Worm (Caenorhabditis elegans) whole organism, L2 larva: ENCODE results near the gene srtx-1.

Experiments
- C34F6.9 ChIP-seq: fragments of 150-350 bp; optimal IDR thresholded peaks from 2 replicates; lab custom pipeline; 2014; ENCODE audit warnings: missing biosample characterization, missing genetic modification characterization
- F13H6.1 ChIP-seq: sonication (generic microtip); optimal IDR thresholded peaks from 2 replicates; lab custom pipeline; 2016; ENCODE audit warnings: missing genetic modification characterization, missing compliant biosample characterization
- R02D3.7 ChIP-seq: fragments of 150-350 bp; optimal IDR thresholded peaks from 2 replicates; lab custom pipeline; 2014; ENCODE audit warnings: missing biosample characterization, missing genetic modification characterization
- Y55F3AM.14 ChIP-seq: fragments of 200-800 bp; sonication (Bioruptor generic); optimal IDR thresholded peaks from 2 replicates; lab custom pipeline; 2018; ENCODE audit warnings: mild to moderate bottlenecking, missing genetic modification characterization, missing compliant biosample characterization
- ZK546.5 ChIP-seq: sonication (generic microtip); optimal IDR thresholded peaks from 2 replicates; lab custom pipeline; 2017; ENCODE audit warnings: missing biosample characterization, missing genetic modification characterization
- aly-2 ChIP-seq: fragments of 150-350 bp; optimal IDR thresholded peaks from 2 replicates; lab custom pipeline; 2014; ENCODE audit warnings: missing biosample characterization, missing genetic modification characterization
- ama-1 ChIP-seq: fragments of 150-350 bp; optimal IDR thresholded peaks from 2 replicates; lab custom pipeline; 2018; ENCODE audit warnings: inconsistent platforms
- blmp-1 ChIP-seq: sonication (generic microtip); optimal IDR thresholded peaks from 2 replicates; lab custom pipeline; 2017; ENCODE audit warnings: missing genetic modification characterization, mild to moderate bottlenecking, missing compliant biosample characterization, antibody characterized with exemption, moderate library complexity; ENCODE audit not compliant: insufficient read depth
- ceh-16 ChIP-seq: fragments of 150-350 bp; optimal IDR thresholded peaks from 2 replicates; lab custom pipeline; 2014; ENCODE audit warnings: missing biosample characterization, missing genetic modification characterization
- ceh-82 ChIP-seq: fragments of 150-350 bp; optimal IDR thresholded peaks from 2 replicates; lab custom pipeline; 2014; ENCODE audit warnings: missing biosample characterization, missing genetic modification characterization
- dmd-4 ChIP-seq: sonication (generic microtip); optimal IDR thresholded peaks from 2 replicates; lab custom pipeline; 2017; ENCODE audit warnings: missing biosample characterization, missing genetic modification characterization
- egl-27 ChIP-seq: sonication (generic microtip); optimal IDR thresholded peaks from 3 replicates; lab custom pipeline; 2017; ENCODE audit warnings: missing biosample characterization, missing genetic modification reagents, missing genetic modification characterization
- elt-1 ChIP-seq: fragments of 150-350 bp; optimal IDR thresholded peaks from 2 replicates; lab custom pipeline; 2014; ENCODE audit warnings: missing biosample characterization, missing genetic modification characterization
- elt-3 ChIP-seq: sonication (generic microtip); optimal IDR thresholded peaks from 2 replicates; lab custom pipeline; 2017; ENCODE audit warnings: missing biosample characterization, missing genetic modification characterization
- fos-1 ChIP-seq: fragments of 150-350 bp; optimal IDR thresholded peaks from 2 replicates; lab custom pipeline; 2014; ENCODE audit warnings: missing biosample characterization, missing genetic modification characterization
- gmeb-1 ChIP-seq: fragments of 150-350 bp; optimal IDR thresholded peaks from 2 replicates; lab custom pipeline; 2014; ENCODE audit warnings: missing biosample characterization, missing genetic modification characterization
- lin-11 ChIP-seq: fragments of 150-350 bp; sonication (generic microtip); optimal IDR thresholded peaks from 2 replicates; lab custom pipeline; 2014; ENCODE audit warnings: missing biosample characterization, missing genetic modification characterization, inconsistent platforms, mixed read lengths
- lin-13 ChIP-seq: fragments of 150-350 bp; optimal IDR thresholded peaks from 2 replicates; lab custom pipeline; 2014; ENCODE audit warnings: missing biosample characterization, missing genetic modification reagents, missing genetic modification characterization
- lin-39 ChIP-seq: fragments of 150-350 bp; optimal IDR thresholded peaks from 2 replicates; lab custom pipeline; 2014; ENCODE audit warnings: missing biosample characterization, missing genetic modification reagents, missing genetic modification characterization
- lsy-2 ChIP-seq, 2 experiments: fragments of 150-350 bp in 1 of 2; sonication (generic microtip) in 1 of 2; optimal IDR thresholded peaks; 2 replicates each; lab custom pipeline; 2014 to 2017; ENCODE audit warnings: missing biosample characterization in 2 of 2, missing genetic modification characterization in 2 of 2
- mbf-1 ChIP-seq: sonication (generic microtip); optimal IDR thresholded peaks from 2 replicates; lab custom pipeline; 2017; ENCODE audit warnings: missing biosample characterization, missing genetic modification characterization
- mdl-1 ChIP-seq, 2 experiments: fragments of 150-350 bp in 1 of 2; sonication (generic microtip) in 1 of 2; optimal IDR thresholded peaks; 2 replicates each; lab custom pipeline; 2017; ENCODE audit warnings: missing biosample characterization in 2 of 2, missing genetic modification characterization in 2 of 2
- nhr-10 ChIP-seq: sonication (generic microtip); optimal IDR thresholded peaks from 2 replicates; lab custom pipeline; 2017; ENCODE audit warnings: missing biosample characterization, missing genetic modification characterization
- nhr-11 ChIP-seq: fragments of 150-350 bp; optimal IDR thresholded peaks from 2 replicates; lab custom pipeline; 2014; ENCODE audit warnings: missing biosample characterization, missing genetic modification characterization
- nhr-12 ChIP-seq: fragments of 150-350 bp; optimal IDR thresholded peaks from 2 replicates; lab custom pipeline; 2014; ENCODE audit warnings: missing biosample characterization, missing genetic modification characterization
- nhr-129 ChIP-seq: fragments of 150-350 bp; optimal IDR thresholded peaks from 2 replicates; lab custom pipeline; 2014; ENCODE audit warnings: missing biosample characterization, missing genetic modification characterization
- nhr-23 ChIP-seq: fragments of 150-350 bp; optimal IDR thresholded peaks from 2 replicates; lab custom pipeline; 2014; ENCODE audit warnings: missing biosample characterization, missing genetic modification reagents, missing genetic modification characterization
- nhr-237 ChIP-seq: fragments of 150-350 bp; optimal IDR thresholded peaks from 2 replicates; lab custom pipeline; 2014; ENCODE audit warnings: missing biosample characterization, missing genetic modification characterization
- nhr-25 ChIP-seq: fragments of 150-350 bp; sonication (generic microtip); optimal IDR thresholded peaks from 3 replicates; lab custom pipeline; 2014; ENCODE audit warnings: missing biosample characterization, missing genetic modification characterization
- nhr-6 ChIP-seq: fragments of 150-350 bp; optimal IDR thresholded peaks from 2 replicates; lab custom pipeline; 2014; ENCODE audit warnings: missing biosample characterization, missing genetic modification characterization
- nhr-77 ChIP-seq: fragments of 150-350 bp; optimal IDR thresholded peaks from 2 replicates; lab custom pipeline; 2014; ENCODE audit warnings: missing biosample characterization, missing genetic modification characterization
- peb-1 ChIP-seq: fragments of 150-350 bp; optimal IDR thresholded peaks from 2 replicates; lab custom pipeline; 2014; ENCODE audit warnings: missing biosample characterization, missing genetic modification characterization
- sem-4 ChIP-seq: fragments of 150-350 bp; optimal IDR thresholded peaks from 2 replicates; lab custom pipeline; 2014; ENCODE audit warnings: missing biosample characterization, missing genetic modification reagents, missing genetic modification characterization
- skn-1 ChIP-seq: sonication (generic microtip); optimal IDR thresholded peaks from 2 replicates; lab custom pipeline; 2017; ENCODE audit warnings: missing biosample characterization, missing genetic modification characterization
- sma-3 ChIP-seq: sonication (generic microtip); optimal IDR thresholded peaks from 2 replicates; lab custom pipeline; 2016; ENCODE audit warnings: missing genetic modification reagents, missing genetic modification characterization, missing compliant biosample characterization
- sma-9 ChIP-seq, 2 experiments: fragments of 150-350 bp in 1 of 2; sonication (generic microtip) in 1 of 2; optimal IDR thresholded peaks; 2 replicates each; lab custom pipeline; 2014 to 2016; ENCODE audit warnings: missing genetic modification characterization in 2 of 2, mild to moderate bottlenecking in 1 of 2, missing biosample characterization in 1 of 2, missing compliant biosample characterization in 1 of 2, missing genetic modification reagents in 1 of 2, moderate library complexity in 1 of 2
- snpc-4 ChIP-seq: fragments of 150-350 bp; optimal IDR thresholded peaks from 2 replicates; lab custom pipeline; 2014; ENCODE audit warnings: missing biosample characterization, missing genetic modification characterization
- unc-55 ChIP-seq: fragments of 150-350 bp; sonication (generic microtip); optimal IDR thresholded peaks from 3 replicates; lab custom pipeline; 2014; ENCODE audit warnings: missing biosample characterization, missing genetic modification reagents, missing genetic modification characterization
- unc-62 ChIP-seq: fragments of 150-350 bp; optimal IDR thresholded peaks from 2 replicates; lab custom pipeline; 2014; ENCODE audit warnings: missing biosample characterization, missing genetic modification reagents, missing genetic modification characterization
- ztf-1 ChIP-seq: fragments of 200-800 bp; sonication (Bioruptor generic); conservative IDR thresholded peaks from 2 replicates; pipeline ENCODE4 v1.3.6; 2022; ENCODE audit warnings: missing genetic modification characterization, missing compliant biosample characterization
- ztf-11 ChIP-seq: sonication (generic microtip); optimal IDR thresholded peaks from 2 replicates; lab custom pipeline; 2017; ENCODE audit warnings: missing biosample characterization, missing genetic modification characterization
- ztf-4 ChIP-seq: fragments of 150-350 bp; optimal IDR thresholded peaks from 2 replicates; lab custom pipeline; 2014; ENCODE audit warnings: missing biosample characterization, missing genetic modification characterization

Gene srtx-1

ce11 chrIV:7413573-7413972 is 7.4 kb upstream of the srtx-1 start:
- TF ChIP-seq nhr-237 (tag; lab: Kevin White, UChicago) (no peak), nhr-77 (tag; lab: Kevin White, UChicago) (no peak), elt-3 (tag; lab: Kevin White, UChicago) (no peak), unc-62 (GFP tag; lab: Kevin White, UChicago) (no peak), ztf-11 (tag; lab: Kevin White, UChicago) (no peak), elt-1 (tag; lab: Kevin White, UChicago) (no peak), mbf-1 (tag; lab: Kevin White, UChicago) (no peak), nhr-12 (tag; lab: Kevin White, UChicago) (no peak), lin-13 (no peak), sem-4 (no peak), mdl-1 (tag; optimal IDR thresholded peaks at IDR 0.05; lab: Kevin White, UChicago) (no peak), nhr-6 (tag; lab: Kevin White, UChicago) (no peak), nhr-25 (tag; lab: Kevin White, UChicago) (no peak), ceh-16 (tag; lab: Kevin White, UChicago) (no peak), ceh-82 (tag; lab: Kevin White, UChicago) (no peak), aly-2 (no peak)

ce11 chrIV:7414163-7414562 is 6.8 kb upstream of the srtx-1 start:
- peak; percentile 48 for TF ChIP-seq unc-55
- TF ChIP-seq gmeb-1: no peak
- TF ChIP-seq R02D3.7: no peak
- no peak for TF ChIP-seq snpc-4 (tag; lab: Kevin White, UChicago)
- no peak for TF ChIP-seq C34F6.9
- TF ChIP-seq aly-2: no peak
- no peak for TF ChIP-seq egl-27 (tag; lab: Kevin White, UChicago)
- TF ChIP-seq ztf-4 (tag; lab: Kevin White, UChicago): no peak
- TF ChIP-seq, all 48 proteins: peak for 1

DNA sequence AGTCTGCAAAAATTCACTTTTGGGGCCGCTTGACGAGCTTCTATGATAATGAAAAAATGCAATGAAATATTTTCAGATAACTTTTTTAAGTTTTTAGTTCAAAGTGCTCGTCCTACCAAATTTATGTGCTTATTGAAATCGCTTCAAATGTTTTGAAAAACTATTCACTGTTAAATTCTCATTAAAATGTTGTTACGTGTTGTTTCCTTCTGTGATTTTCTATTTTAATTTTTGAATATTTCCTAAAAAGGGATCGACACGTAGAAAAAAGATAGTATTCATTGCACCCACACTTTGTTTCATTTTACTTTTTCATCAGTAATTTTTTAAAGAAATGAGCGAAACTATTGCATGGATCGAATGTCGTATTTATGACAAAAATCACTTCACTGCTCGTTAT is 2.2 kb upstream of the srtx-1 start, which contains the start of gene B0496.6:
B0496.6 (plus strand) TSS at position 301 of the 400 bp plus-strand sequence.
- TF ChIP-seq lin-39 (tag; lab: Kevin White, UChicago): no peak
- no peak for TF ChIP-seq dmd-4
- no peak for TF ChIP-seq sma-3 (GFP tag; lab: Kevin White, UChicago)
- TF ChIP-seq nhr-12 (tag; lab: Kevin White, UChicago): no peak
- no peak for TF ChIP-seq sem-4
- no peak for TF ChIP-seq aly-2
- TF ChIP-seq snpc-4 (tag; lab: Kevin White, UChicago): no peak
- TF ChIP-seq unc-55: no peak
- TF ChIP-seq nhr-25 (tag; lab: Kevin White, UChicago): no peak
- no peak for TF ChIP-seq ztf-1 (GFP tag; lab: Robert Waterston, UW)
- no peak for TF ChIP-seq fos-1 (tag; lab: Kevin White, UChicago)
- no peak for TF ChIP-seq nhr-237 (tag; lab: Kevin White, UChicago)
- no peak for TF ChIP-seq lin-13
- TF ChIP-seq ZK546.5 (tag; lab: Kevin White, UChicago): no peak
- TF ChIP-seq ama-1 (lab: Kevin White, UChicago): no peak
- TF ChIP-seq unc-62 (GFP tag; lab: Kevin White, UChicago): no peak
- no peak for TF ChIP-seq Y55F3AM.14 (GFP tag; lab: Kevin White, UChicago)

DNA sequence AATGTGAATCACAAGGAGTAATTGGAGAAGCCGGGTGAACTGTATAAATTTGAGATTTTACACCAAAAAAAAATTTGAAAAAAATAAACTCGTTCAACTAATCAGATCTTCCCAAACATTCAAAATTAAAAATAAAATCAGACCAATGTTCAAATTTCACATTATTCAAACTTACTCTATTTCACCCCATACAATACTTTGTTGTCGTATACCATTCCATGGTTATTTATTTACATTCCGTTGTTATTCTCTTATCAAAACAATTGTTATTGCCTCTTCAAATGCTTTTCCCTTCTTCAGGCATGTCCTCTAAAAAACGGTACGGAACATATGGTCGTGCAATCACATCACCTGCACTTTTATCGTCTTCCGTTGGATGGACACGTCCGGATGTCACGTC is 3.2 kb downstream of the srtx-1 start, which contains the start of gene unc-82:
unc-82 (plus strand) TSS at position 301 of the 400 bp plus-strand sequence.
- TF ChIP-seq nhr-23 (tag; lab: Kevin White, UChicago): no peak
- TF ChIP-seq nhr-25 (tag; lab: Kevin White, UChicago): no peak
- no peak for TF ChIP-seq ceh-16 (tag; lab: Kevin White, UChicago)
- TF ChIP-seq fos-1 (tag; lab: Kevin White, UChicago): no peak

- no peak for TF ChIP-seq Y55F3AM.14 (GFP tag; lab: Kevin White, UChicago)
- TF ChIP-seq peb-1: no peak
- TF ChIP-seq elt-1 (tag; lab: Kevin White, UChicago): no peak
- no peak for TF ChIP-seq lin-13
- TF ChIP-seq skn-1 (tag; lab: Kevin White, UChicago): no peak
- no peak for TF ChIP-seq ceh-16 (tag; lab: Kevin White, UChicago)
- no peak for TF ChIP-seq snpc-4 (tag; lab: Kevin White, UChicago)
- no peak for TF ChIP-seq egl-27 (tag; lab: Kevin White, UChicago)
- TF ChIP-seq dmd-4: no peak
- peak; percentile 27 for TF ChIP-seq nhr-129
- TF ChIP-seq lsy-2 (tag; optimal IDR thresholded peaks at IDR 0.05; lab: Kevin White, UChicago): no peak
- no peak for TF ChIP-seq blmp-1 (tag; lab: Kevin White, UChicago)
- TF ChIP-seq nhr-10 (tag; lab: Kevin White, UChicago): no peak
- no peak for TF ChIP-seq aly-2
- TF ChIP-seq nhr-11 (tag; lab: Kevin White, UChicago): no peak
- no peak for TF ChIP-seq sma-9 (GFP tag; optimal IDR thresholded peaks at IDR 0.05; lab: Kevin White, UChicago)
- TF ChIP-seq sma-9 (tag; optimal IDR thresholded peaks at IDR 0.05; lab: Kevin White, UChicago): no peak
- peak; percentile 66 for TF ChIP-seq F13H6.1
- TF ChIP-seq lin-11 (tag; lab: Kevin White, UChicago): no peak
- TF ChIP-seq C34F6.9: peak; percentile 7
These were observed 5.0 kb downstream of the srtx-1 start for ce11 chrIV:7426055-7426454.
